Fruit fly (Drosophila melanogaster): ENCODE results near the gene ush.

DNA sequence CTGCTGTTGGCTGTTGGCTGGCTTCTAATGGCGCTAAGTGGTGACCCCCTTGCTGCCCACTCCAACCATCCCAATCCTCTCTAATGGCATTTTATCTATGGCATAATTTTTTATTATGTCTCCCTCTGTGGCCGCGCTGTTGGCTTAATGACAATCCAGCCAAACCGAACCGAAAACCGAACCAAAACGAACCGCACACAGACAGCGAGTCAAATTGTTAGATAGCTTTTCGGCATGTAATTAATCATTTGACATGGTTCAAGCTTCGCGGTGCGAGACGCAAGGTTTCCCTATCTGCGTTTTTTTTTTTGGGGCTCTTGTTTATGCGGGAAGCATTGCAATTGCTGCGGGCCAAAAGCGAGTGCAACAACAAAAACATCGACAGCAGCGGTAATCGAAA, 51.7 kb downstream of the ush start:
- TF ChIP-seq topi (GFP tag; optimal IDR thresholded peaks at IDR 0.05) (no peak), CG32006 (GFP tag; optimal IDR thresholded peaks at IDR 0.05) (no peak), Gug (GFP tag; IDR thresholded peaks at IDR 0.05) (no peak; the same call in 1 of the 2 replicates), Hr39 (GFP tag; optimal IDR thresholded peaks at IDR 0.05) (no peak), achi (GFP tag; optimal IDR thresholded peaks at IDR 0.05) (no peak), CG3919 (GFP tag; optimal IDR thresholded peaks at IDR 0.05) (no peak), cyc (GFP tag; optimal IDR thresholded peaks at IDR 0.05) (no peak), Eip78C (GFP tag) (no peak), CG4318 (GFP tag; optimal IDR thresholded peaks at IDR 0.05) (no peak), Met (GFP tag; optimal IDR thresholded peaks at IDR 0.05) (no peak)
